Worm (Caenorhabditis elegans): Measurements from ENCODE around the gene tbcc-1.
A peak's percentile ranks its signal among the peaks of the same experiment; 100 is the strongest.

DNA sequence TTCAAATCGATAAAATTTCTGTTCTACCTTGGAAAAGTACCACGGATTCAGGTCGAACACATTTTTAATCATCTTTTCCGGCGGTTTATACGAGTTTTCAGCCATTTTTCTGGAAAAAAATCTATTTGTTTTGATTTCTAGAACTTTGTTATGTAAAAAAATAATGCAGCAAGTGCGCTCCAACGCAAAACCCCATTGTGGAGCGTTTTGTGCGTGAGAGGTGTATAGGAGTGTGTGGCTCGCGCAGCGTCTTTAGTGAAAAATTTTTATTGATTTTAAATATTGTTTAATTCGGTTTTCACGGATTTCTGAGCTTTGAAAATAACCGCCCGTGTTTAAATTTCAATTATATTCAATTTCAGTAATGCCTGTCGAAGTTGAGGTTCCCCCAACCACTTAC, 2.4 kb upstream of the tbcc-1 start, which contains the start of gene Y71H2AM.20:
- peak; percentile 99 for TF ChIP-seq W03F9.2 (tag; optimal IDR thresholded peaks at IDR 0.05)
- peak; percentile 37 for TF ChIP-seq him-1 (tag; optimal IDR thresholded peaks at IDR 0.05)
